Fruit fly (Drosophila melanogaster) whole organism, embryonic: Measurements from ENCODE around the gene CG9920.

Experiments used
- Asciz ChIP-seq: fragments of 200-800 bp; sonication (Bioruptor generic); optimal IDR thresholded peaks from 2 replicates; lab custom pipeline; 2017; ENCODE audit warnings: missing biosample characterization, mild to moderate bottlenecking, missing genetic modification characterization, missing genetic modification reagents
- Bgb ChIP-seq: fragments of 200-800 bp; sonication (Bioruptor generic); IDR thresholded peaks from 2 replicates; pipeline ENCODE4 v1.3.6; 2022; ENCODE audit warnings: missing biosample characterization, missing genetic modification characterization; ENCODE audit not compliant: partially characterized antibody
- CG10209 ChIP-seq: fragments of 200-800 bp; sonication (Bioruptor generic); optimal IDR thresholded peaks from 3 replicates; lab custom pipeline; 2017; ENCODE audit warnings: missing biosample characterization, mild to moderate bottlenecking, missing genetic modification characterization, missing genetic modification reagents
- CG10565 ChIP-seq: fragments of 200-800 bp; sonication (Bioruptor generic); optimal IDR thresholded peaks from 3 replicates; lab custom pipeline; 2016; ENCODE audit warnings: missing biosample characterization, mild to moderate bottlenecking, missing genetic modification characterization
- CG11696 ChIP-seq: fragments of 200-800 bp; sonication (Bioruptor generic); IDR thresholded peaks from 2 replicates; pipeline ENCODE4 v1.3.6; 2022; ENCODE audit warnings: missing biosample characterization, missing genetic modification characterization
- CG12219 ChIP-seq: fragments of 200-800 bp; sonication (Bioruptor generic); optimal IDR thresholded peaks from 3 replicates; lab custom pipeline; 2018; ENCODE audit warnings: missing biosample characterization, mild to moderate bottlenecking, missing genetic modification characterization
- CG1233 ChIP-seq: fragments of 200-800 bp; sonication (Bioruptor generic); optimal IDR thresholded peaks from 4 replicates; lab custom pipeline; 2018; ENCODE audit warnings: missing biosample characterization, mild to moderate bottlenecking, missing genetic modification characterization
- CG13287 ChIP-seq: fragments of 200-800 bp; sonication (Bioruptor generic); IDR thresholded peaks from 2 replicates; pipeline ENCODE4 v1.3.6; 2022; ENCODE audit warnings: missing biosample characterization, missing genetic modification characterization; ENCODE audit not compliant: partially characterized antibody
- CG14050 ChIP-seq: fragments of 200-800 bp; sonication (Bioruptor generic); IDR thresholded peaks from 3 replicates; pipeline ENCODE4 v1.3.6; 2022; ENCODE audit warnings: missing biosample characterization, missing genetic modification characterization
- CG14965 ChIP-seq: fragments of 200-800 bp; sonication (Bioruptor generic); optimal IDR thresholded peaks from 2 replicates; lab custom pipeline; 2016; ENCODE audit warnings: missing biosample characterization, missing genetic modification characterization, borderline replicate concordance
- CG1529 ChIP-seq: fragments of 200-800 bp; sonication (Bioruptor generic); optimal IDR thresholded peaks from 3 replicates; lab custom pipeline; 2018; ENCODE audit warnings: missing biosample characterization, missing genetic modification characterization
- CG17385 ChIP-seq: fragments of 200-800 bp; sonication (Bioruptor generic); optimal IDR thresholded peaks from 3 replicates; lab custom pipeline; 2018; ENCODE audit warnings: missing biosample characterization, mild to moderate bottlenecking, missing genetic modification characterization
- CG1832 ChIP-seq: fragments of 200-800 bp; sonication (Bioruptor generic); optimal IDR thresholded peaks from 2 replicates; lab custom pipeline; 2017; ENCODE audit warnings: missing biosample characterization, mild to moderate bottlenecking, missing genetic modification characterization, inconsistent platforms
- CG31365 ChIP-seq: fragments of 200-800 bp; sonication (Bioruptor generic); optimal IDR thresholded peaks from 2 replicates; lab custom pipeline; 2018; ENCODE audit warnings: missing biosample characterization, mild to moderate bottlenecking, missing genetic modification characterization
- CG32532 ChIP-seq: fragments of 200-800 bp; sonication (Bioruptor generic); IDR thresholded peaks from 2 replicates; pipeline ENCODE4 v1.3.6; 2022; ENCODE audit warnings: missing biosample characterization, missing genetic modification characterization
- CG4328 ChIP-seq: fragments of 200-800 bp; sonication (Bioruptor generic); optimal IDR thresholded peaks from 3 replicates; lab custom pipeline; 2017; ENCODE audit warnings: missing biosample characterization, missing genetic modification reagents, missing genetic modification characterization
- CG4730 ChIP-seq: fragments of 200-800 bp; sonication (Bioruptor generic); IDR thresholded peaks from 2 replicates; pipeline ENCODE4 v1.3.6; 2022; ENCODE audit warnings: missing biosample characterization, missing genetic modification characterization
- CG5180 ChIP-seq: fragments of 200-800 bp; sonication (Bioruptor generic); optimal IDR thresholded peaks from 3 replicates; lab custom pipeline; 2017; ENCODE audit warnings: missing biosample characterization, missing genetic modification characterization, mild to moderate bottlenecking, moderate library complexity, missing genetic modification reagents
- CG6254 ChIP-seq: fragments of 200-800 bp; sonication (Bioruptor generic); optimal IDR thresholded peaks from 3 replicates; lab custom pipeline; 2017; ENCODE audit warnings: mild to moderate bottlenecking, missing biosample characterization, missing genetic modification reagents, missing genetic modification characterization
- CHES-1-like ChIP-seq: fragments of 200-800 bp; sonication (Bioruptor generic); optimal IDR thresholded peaks from 2 replicates; lab custom pipeline; 2016; ENCODE audit warnings: missing biosample characterization, missing genetic modification characterization
- D ChIP-seq, 2 experiments: fragments of 200-800 bp in 1 of 2; fragments of >200 bp in 1 of 2; sonication (Bioruptor generic) in 1 of 2; optimal IDR thresholded peaks; 2 replicates in 1 of 2; 3 replicates in 1 of 2; lab custom pipeline; 2017; ENCODE audit warnings: mild to moderate bottlenecking in 1 of 2, missing biosample characterization in 1 of 2, missing genetic modification characterization in 1 of 2, missing genetic modification reagents in 1 of 2
- Dll ChIP-seq: fragments of 200-800 bp; sonication (Bioruptor generic); IDR thresholded peaks from 4 replicates; pipeline ENCODE4 v1.3.6; 2022; ENCODE audit warnings: missing biosample characterization, missing genetic modification characterization; ENCODE audit not compliant: partially characterized antibody
- HLH4C ChIP-seq: fragments of 200-800 bp; sonication (Bioruptor generic); IDR thresholded peaks from 3 replicates; pipeline ENCODE4 v1.3.6; 2022; ENCODE audit warnings: missing biosample characterization, missing genetic modification characterization; ENCODE audit not compliant: partially characterized antibody
- Jarid2 ChIP-seq: fragments of 200-800 bp; sonication (Bioruptor generic); optimal IDR thresholded peaks from 3 replicates; lab custom pipeline; 2017; ENCODE audit warnings: mild to moderate bottlenecking, missing biosample characterization, missing genetic modification reagents, missing genetic modification characterization
- Lim3 ChIP-seq: fragments of 200-800 bp; sonication (Bioruptor generic); IDR thresholded peaks from 2 replicates; pipeline ENCODE4 v1.3.6; 2022; ENCODE audit warnings: missing biosample characterization, missing genetic modification characterization
- Myb ChIP-seq: fragments of 200-800 bp; sonication (Bioruptor generic); optimal IDR thresholded peaks from 2 replicates; lab custom pipeline; 2016; ENCODE audit warnings: missing biosample characterization, missing genetic modification characterization
- Stat92E ChIP-seq, 3 experiments: fragments of >200 bp in 2 of 3; fragments of 200-800 bp in 1 of 3; sonication (Bioruptor generic) in 1 of 3; optimal IDR thresholded peaks; 2 replicates each; lab custom pipeline; 2017 to 2019; ENCODE audit warnings: missing biosample characterization in 3 of 3, missing genetic modification characterization in 3 of 3, mild to moderate bottlenecking in 1 of 3, moderate library complexity in 1 of 3
- aop ChIP-seq: fragments of 200-800 bp; sonication (Bioruptor generic); IDR thresholded peaks from 2 replicates; pipeline ENCODE4 v1.3.6; 2022; ENCODE audit warnings: missing biosample characterization, missing genetic modification characterization
- ap ChIP-seq: fragments of 200-800 bp; sonication (Bioruptor generic); IDR thresholded peaks from 2 replicates; pipeline ENCODE4 v1.3.6; 2022; ENCODE audit warnings: missing biosample characterization, missing genetic modification characterization
- ase ChIP-seq: fragments of 200-800 bp; sonication (Bioruptor generic); IDR thresholded peaks from 3 replicates; pipeline ENCODE4 v1.3.6; 2022; ENCODE audit warnings: missing biosample characterization, missing genetic modification characterization
- emc ChIP-seq: fragments of 200-800 bp; sonication (Bioruptor generic); optimal IDR thresholded peaks from 2 replicates; lab custom pipeline; 2016; ENCODE audit warnings: missing biosample characterization, missing genetic modification characterization
- fd3F ChIP-seq: fragments of 200-800 bp; sonication (Bioruptor generic); optimal IDR thresholded peaks from 2 replicates; lab custom pipeline; 2018; ENCODE audit warnings: missing biosample characterization, mild to moderate bottlenecking, missing genetic modification characterization, moderate library complexity
- kni ChIP-seq: fragments of 200-800 bp; sonication (Bioruptor generic); optimal IDR thresholded peaks from 3 replicates; lab custom pipeline; 2017; ENCODE audit warnings: mild to moderate bottlenecking, missing biosample characterization, missing genetic modification reagents, missing genetic modification characterization
- lola ChIP-seq, 3 experiments: fragments of >200 bp in 2 of 3; fragments of 200-800 bp in 1 of 3; sonication (Bioruptor generic) in 1 of 3; optimal IDR thresholded peaks; 2 replicates each; lab custom pipeline; 2017 to 2019; ENCODE audit warnings: missing biosample characterization in 3 of 3, missing genetic modification characterization in 3 of 3, mild to moderate bottlenecking in 1 of 3, moderate library complexity in 1 of 3
- oc ChIP-seq: fragments of 200-800 bp; sonication (Bioruptor generic); optimal IDR thresholded peaks from 2 replicates; lab custom pipeline; 2018; ENCODE audit warnings: missing biosample characterization, mild to moderate bottlenecking, missing genetic modification characterization, moderate library complexity
- odd ChIP-seq: fragments of 200-800 bp; sonication (Bioruptor generic); optimal IDR thresholded peaks from 2 replicates; lab custom pipeline; 2017; ENCODE audit warnings: missing biosample characterization, mild to moderate bottlenecking, missing genetic modification characterization
- pb ChIP-seq: fragments of 200-800 bp; sonication (Bioruptor generic); optimal IDR thresholded peaks from 3 replicates; lab custom pipeline; 2016; ENCODE audit warnings: missing biosample characterization, missing genetic modification characterization
- peb ChIP-seq: fragments of 200-800 bp; sonication (Bioruptor generic); IDR thresholded peaks from 2 replicates; pipeline ENCODE4 v1.3.6; 2022; ENCODE audit warnings: missing biosample characterization, missing genetic modification characterization
- ranshi ChIP-seq: fragments of 200-800 bp; sonication (Bioruptor generic); IDR thresholded peaks from 2 replicates; pipeline ENCODE4 v1.3.6; 2022; ENCODE audit warnings: missing biosample characterization, missing genetic modification characterization
- sens ChIP-seq: fragments of 200-800 bp; sonication (Bioruptor generic); peaks from one replicate; lab custom pipeline; 2016; ENCODE audit warnings: missing biosample characterization, missing genetic modification characterization
- sens-2 ChIP-seq: fragments of 200-800 bp; sonication (Bioruptor generic); IDR thresholded peaks from 2 replicates; pipeline ENCODE4 v1.3.6; 2022; ENCODE audit warnings: missing biosample characterization, missing genetic modification characterization
- shn ChIP-seq: fragments of 200-800 bp; sonication (Bioruptor generic); optimal IDR thresholded peaks from 3 replicates; lab custom pipeline; 2016; ENCODE audit warnings: missing biosample characterization, missing genetic modification characterization
- sima ChIP-seq: fragments of 200-800 bp; sonication (Bioruptor generic); optimal IDR thresholded peaks from 2 replicates; lab custom pipeline; 2016; ENCODE audit warnings: missing biosample characterization, missing genetic modification characterization
- sr ChIP-seq: fragments of 200-800 bp; sonication (Bioruptor generic); IDR thresholded peaks from 3 replicates; pipeline ENCODE4 v1.3.6; 2022; ENCODE audit warnings: missing biosample characterization, missing genetic modification characterization
- wek ChIP-seq: fragments of 200-800 bp; sonication (Bioruptor generic); optimal IDR thresholded peaks from 3 replicates; lab custom pipeline; 2018; ENCODE audit warnings: missing biosample characterization, mild to moderate bottlenecking, missing genetic modification characterization, moderate library complexity
- yki ChIP-seq: fragments of >200 bp; optimal IDR thresholded peaks from 3 replicates; lab custom pipeline; 2018

The CG9920 gene

DNA sequence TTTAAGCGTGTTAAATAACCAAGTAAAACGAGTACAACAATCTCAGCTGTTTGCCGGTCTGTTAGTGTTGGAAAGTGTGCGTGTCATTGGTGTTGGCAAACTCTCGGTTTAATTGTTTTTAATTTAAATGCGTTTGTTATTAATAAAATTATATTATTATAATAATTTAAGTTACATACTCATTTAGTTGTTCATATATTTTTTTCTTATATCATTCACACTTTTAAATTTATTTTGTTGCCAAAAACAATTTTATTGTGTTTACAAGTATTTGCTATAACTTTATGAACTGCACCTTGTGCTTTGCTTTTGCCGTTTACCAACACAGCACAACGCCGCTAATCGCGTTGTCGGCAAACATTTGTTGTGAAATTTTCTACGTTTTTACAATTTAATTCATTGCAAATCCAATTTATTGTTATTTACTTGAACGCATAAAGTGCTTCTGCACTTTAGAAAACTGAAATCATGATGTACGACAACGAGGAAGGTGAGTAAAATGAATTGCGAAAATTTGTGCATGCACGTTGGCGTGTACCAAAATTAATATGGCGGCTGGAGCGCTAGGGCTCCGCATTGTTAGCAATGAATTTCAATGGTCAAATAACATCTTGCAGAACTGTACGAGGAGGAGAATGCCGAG is 27.7 kb upstream of the CG9920 start, which contains the start of the genes 140up and Polr2B (continued):
- TF ChIP-seq CG32532 (GFP tag; lab: Robert Waterston, UW) (peak; percentile 95), emc (GFP tag; lab: Kevin White, UChicago) (peak; percentile 41), pb (GFP tag; lab: Kevin White, UChicago) (peak; percentile 42), fd3F (peak; percentile 91)

DNA sequence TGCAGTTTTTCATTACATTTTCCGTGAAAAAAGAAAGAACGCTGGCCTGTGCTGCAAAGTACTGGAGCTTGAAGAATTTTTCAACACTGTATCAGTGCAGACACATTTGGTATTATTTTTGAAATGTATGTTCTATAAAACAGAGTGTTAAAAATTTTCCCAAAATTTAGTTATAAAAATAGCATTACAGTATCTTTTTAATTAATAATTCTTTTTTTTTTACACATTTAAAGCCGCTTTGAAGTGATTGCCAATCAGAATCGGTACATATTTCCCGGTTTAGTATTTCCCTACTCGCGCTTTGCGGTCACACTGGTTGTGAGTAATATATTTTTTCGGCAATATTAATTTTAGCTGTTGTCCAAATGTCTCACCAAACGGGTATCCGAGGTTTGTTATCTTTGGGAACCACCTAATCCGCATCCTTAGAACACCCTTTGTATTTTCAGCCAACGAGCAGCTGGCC is 24.5 kb upstream of the CG9920 start, which contains the start of the genes Abi and twf:
Gene Abi (minus strand): TSS at position 74 of the 466 bp plus-strand sequence.
Gene twf (plus strand): TSS at position 308 of the 466 bp plus-strand sequence.
- TF ChIP-seq shn (GFP tag; lab: Kevin White, UChicago) (peak; percentile 39), CG4328 (GFP tag; lab: Kevin White, UChicago) (no peak), CG12219 (GFP tag; lab: Kevin White, UChicago) (no peak), yki (lab: Kevin White, UChicago) (no peak), Jarid2 (GFP tag; lab: Kevin White, UChicago) (no peak), CG10209 (GFP tag; lab: Kevin White, UChicago) (peak; percentile 68), CHES-1-like (GFP tag; lab: Kevin White, UChicago) (peak; percentile 4), CG31365 (tag; lab: Kevin White, UChicago) (no peak), CG14965 (GFP tag; lab: Kevin White, UChicago) (no peak), odd (no peak), Bgb (no peak), sima (GFP tag; lab: Kevin White, UChicago) (no peak), Dll (GFP tag; lab: Robert Waterston, UW) (0 out of 4 replicates have a peak, but pooled peaks have one; percentile 21), Stat92E (GFP tag; optimal IDR thresholded peaks at IDR 0.05; lab: Kevin White, UChicago) (peak in 1 of 3 experiments; percentile 36), CG13287 (GFP tag; lab: Robert Waterston, UW) (peak; percentile 45; the same call in 1 of the 2 replicates), ranshi (peak; percentile 32; the same call in 1 of the 2 replicates), HLH4C (GFP tag; lab: Robert Waterston, UW) (no peak), ap (GFP tag; lab: Robert Waterston, UW) (0 out of 2 replicates have a peak, but pooled peaks have one; percentile 25), CG14050 (GFP tag; lab: Robert Waterston, UW) (peak; percentile 40; the same call in 1 of the 3 replicates), CG1529 (GFP tag; lab: Kevin White, UChicago) (peak; percentile 4), CG1832 (no peak), aop (GFP tag; lab: Robert Waterston, UW) (no peak), sens-2 (no peak), wek (GFP tag; lab: Kevin White, UChicago) (no peak), oc (no peak), peb (0 out of 2 replicates have a peak, but pooled peaks have one; percentile 18), Myb (peak; percentile 34), Asciz (GFP tag; lab: Kevin White, UChicago) (peak; percentile 22), CG6254 (GFP tag; lab: Kevin White, UChicago) (no peak), CG10565 (GFP tag; lab: Kevin White, UChicago) (no peak), ase (GFP tag; lab: Robert Waterston, UW) (no peak), CG1233 (no peak), sr (GFP tag; lab: Robert Waterston, UW) (no peak), D (optimal IDR thresholded peaks at IDR 0.05; lab: Kevin White, UChicago) (no peak), D (GFP tag; optimal IDR thresholded peaks at IDR 0.05; lab: Kevin White, UChicago) (peak; percentile 34), CG17385 (peak; percentile 62), kni (GFP tag; lab: Kevin White, UChicago) (no peak), lola (GFP tag; optimal IDR thresholded peaks at IDR 0.05; lab: Kevin White, UChicago) (peak in 1 of 3 experiments; percentile 63), CG4730 (no peak), Lim3 (no peak), CG5180 (no peak), CG11696 (no peak), sens (GFP tag; lab: Kevin White, UChicago) (peak; percentile 95)
